Fruit fly (Drosophila melanogaster): ENCODE data around the gene fu.

- TF ChIP-seq ovo (GFP tag; optimal IDR thresholded peaks at IDR 0.05) (no peak), CG7045 (GFP tag; optimal IDR thresholded peaks at IDR 0.05) (no peak), kay (GFP tag; ENCODE audit: borderline replicate concordance) (no peak), CG11617 (GFP tag; optimal IDR thresholded peaks at IDR 0.05) (no peak), Hr96 (GFP tag; optimal IDR thresholded peaks at IDR 0.05) (no peak), CG12768 (GFP tag; optimal IDR thresholded peaks at IDR 0.05) (no peak), pad (GFP tag; optimal IDR thresholded peaks at IDR 0.05) (no peak)
Measured at dm6 chrX:18682815-18683214, 25.3 kb downstream of the fu start.

Measured in whole organism, adult.